Worm (Caenorhabditis elegans): ENCODE data around the gene nspc-10.

- no peak for TF ChIP-seq lin-39 (tag; optimal IDR thresholded peaks at IDR 0.05)
- no peak for TF ChIP-seq ztf-4 (tag; optimal IDR thresholded peaks at IDR 0.05)
- TF ChIP-seq ama-1 (optimal IDR thresholded peaks at IDR 0.05): no peak
- TF ChIP-seq elt-3 (tag; optimal IDR thresholded peaks at IDR 0.05): no peak
- no peak for TF ChIP-seq skn-1 (tag; optimal IDR thresholded peaks at IDR 0.05)
- no peak for TF ChIP-seq lin-14 (GFP tag; optimal IDR thresholded peaks at IDR 0.05)
Observed at ce11 chrX:12391380-12391779, 48.0 kb downstream of the nspc-10 start, which contains the start of gene nekl-3.

Measured in whole organism, L1 larva.